Worm (Caenorhabditis elegans) whole organism, L3 larva: ENCODE data around the gene C34D4.10.

Experiments
- ama-1 ChIP-seq: fragments of 150-350 bp; optimal IDR thresholded peaks from 2 replicates; lab custom pipeline; 2018
- ceh-28 ChIP-seq: fragments of 150-350 bp; optimal IDR thresholded peaks from 2 replicates; lab custom pipeline; 2014; ENCODE audit warnings: missing biosample characterization, missing genetic modification reagents, missing genetic modification characterization
- ceh-9 ChIP-seq: sonication (generic microtip); optimal IDR thresholded peaks from 2 replicates; lab custom pipeline; 2018; ENCODE audit warnings: missing biosample characterization, missing genetic modification characterization
- egl-27 ChIP-seq: sonication (generic microtip); optimal IDR thresholded peaks from 4 replicates; lab custom pipeline; 2017; ENCODE audit warnings: missing biosample characterization, missing genetic modification reagents, missing genetic modification characterization
- egl-5 ChIP-seq: fragments of 150-350 bp; optimal IDR thresholded peaks from 2 replicates; lab custom pipeline; 2017; ENCODE audit warnings: missing biosample characterization, missing genetic modification reagents, missing genetic modification characterization, inconsistent platforms
- elt-1 ChIP-seq: fragments of 150-350 bp; optimal IDR thresholded peaks from 2 replicates; lab custom pipeline; 2014; ENCODE audit warnings: missing biosample characterization, missing genetic modification characterization
- elt-2 ChIP-seq: sonication (generic microtip); optimal IDR thresholded peaks from 2 replicates; lab custom pipeline; 2016; ENCODE audit warnings: missing genetic modification reagents, mild to moderate bottlenecking, missing genetic modification characterization, missing compliant biosample characterization
- elt-3 ChIP-seq, 3 experiments: fragments of 150-350 bp in 1 of 3; sonication (generic microtip) in 2 of 3; optimal IDR thresholded peaks; 2 replicates in 2 of 3; 4 replicates in 1 of 3; lab custom pipeline; 2014 to 2017; ENCODE audit warnings: missing biosample characterization in 3 of 3, missing genetic modification characterization in 3 of 3
- eor-1 ChIP-seq, 2 experiments: fragments of 150-350 bp; optimal IDR thresholded peaks; 2 replicates each; lab custom pipeline; 2014 to 2018; ENCODE audit warnings: missing biosample characterization in 2 of 2, missing genetic modification characterization in 2 of 2
- fkh-10 ChIP-seq: sonication (generic microtip); optimal IDR thresholded peaks from 2 replicates; lab custom pipeline; 2017; ENCODE audit warnings: missing biosample characterization, missing genetic modification reagents, missing genetic modification characterization
- hmg-11 ChIP-seq: sonication (generic microtip); optimal IDR thresholded peaks from 2 replicates; lab custom pipeline; 2016; ENCODE audit warnings: missing genetic modification characterization, missing compliant biosample characterization
- lin-15B ChIP-seq: fragments of 150-350 bp; optimal IDR thresholded peaks from 2 replicates; lab custom pipeline; 2014; ENCODE audit warnings: missing biosample characterization, missing genetic modification characterization
- lin-39 ChIP-seq: fragments of 150-350 bp; optimal IDR thresholded peaks from 2 replicates; lab custom pipeline; 2018; ENCODE audit warnings: missing biosample characterization, missing genetic modification reagents, missing genetic modification characterization
- mml-1 ChIP-seq: fragments of 150-350 bp; sonication (generic microtip); optimal IDR thresholded peaks from 3 replicates; lab custom pipeline; 2014; ENCODE audit warnings: missing biosample characterization, missing genetic modification characterization
- nfya-1 ChIP-seq: sonication (generic microtip); optimal IDR thresholded peaks from 2 replicates; lab custom pipeline; 2017; ENCODE audit warnings: missing genetic modification characterization, mild to moderate bottlenecking, missing compliant biosample characterization, antibody characterized with exemption, moderate library complexity; ENCODE audit not compliant: insufficient read depth
- nhr-12 ChIP-seq: fragments of 150-350 bp; optimal IDR thresholded peaks from 2 replicates; lab custom pipeline; 2014; ENCODE audit warnings: missing biosample characterization, missing genetic modification characterization
- nhr-23 ChIP-seq: fragments of 150-350 bp; optimal IDR thresholded peaks from 2 replicates; lab custom pipeline; 2014; ENCODE audit warnings: missing biosample characterization, missing genetic modification reagents, missing genetic modification characterization
- nhr-25 ChIP-seq: sonication (generic microtip); optimal IDR thresholded peaks from 2 replicates; lab custom pipeline; 2017; ENCODE audit warnings: missing biosample characterization, missing genetic modification characterization
- nhr-28 ChIP-seq: fragments of 150-350 bp; optimal IDR thresholded peaks from 2 replicates; lab custom pipeline; 2014; ENCODE audit warnings: missing biosample characterization, missing genetic modification characterization
- nhr-76 ChIP-seq: fragments of 150-350 bp; sonication (generic microtip); optimal IDR thresholded peaks from 5 replicates; lab custom pipeline; 2014; ENCODE audit warnings: missing biosample characterization, missing genetic modification characterization
- nhr-77 ChIP-seq: fragments of 150-350 bp; optimal IDR thresholded peaks from 2 replicates; lab custom pipeline; 2014; ENCODE audit warnings: missing biosample characterization, missing genetic modification characterization
- pha-4 ChIP-seq: fragments of 150-350 bp; optimal IDR thresholded peaks from 2 replicates; lab custom pipeline; 2014; ENCODE audit warnings: missing biosample characterization, missing genetic modification reagents, missing genetic modification characterization
- pqm-1 ChIP-seq: fragments of 150-350 bp; optimal IDR thresholded peaks from 2 replicates; lab custom pipeline; 2017; ENCODE audit warnings: missing biosample characterization, missing genetic modification characterization, inconsistent platforms
- sea-2 ChIP-seq: fragments of 150-350 bp; sonication (generic microtip); optimal IDR thresholded peaks from 4 replicates; lab custom pipeline; 2014; ENCODE audit warnings: missing biosample characterization, missing genetic modification reagents, missing genetic modification characterization
- skn-1 ChIP-seq: fragments of 150-350 bp; optimal IDR thresholded peaks from 2 replicates; lab custom pipeline; 2014; ENCODE audit warnings: missing biosample characterization, missing genetic modification characterization
- snpc-4 ChIP-seq: fragments of 150-350 bp; optimal IDR thresholded peaks from 2 replicates; lab custom pipeline; 2014; ENCODE audit warnings: missing biosample characterization, missing genetic modification characterization
- zag-1 ChIP-seq: fragments of 150-350 bp; optimal IDR thresholded peaks from 2 replicates; lab custom pipeline; 2014; ENCODE audit warnings: missing biosample characterization, missing genetic modification characterization
- ztf-11 ChIP-seq: fragments of 150-350 bp; optimal IDR thresholded peaks from 2 replicates; lab custom pipeline; 2014; ENCODE audit warnings: missing biosample characterization, missing genetic modification characterization
- ztf-4 ChIP-seq: fragments of 150-350 bp; optimal IDR thresholded peaks from 2 replicates; lab custom pipeline; 2014; ENCODE audit warnings: missing biosample characterization, missing genetic modification characterization

The C34D4.10 gene

DNA sequence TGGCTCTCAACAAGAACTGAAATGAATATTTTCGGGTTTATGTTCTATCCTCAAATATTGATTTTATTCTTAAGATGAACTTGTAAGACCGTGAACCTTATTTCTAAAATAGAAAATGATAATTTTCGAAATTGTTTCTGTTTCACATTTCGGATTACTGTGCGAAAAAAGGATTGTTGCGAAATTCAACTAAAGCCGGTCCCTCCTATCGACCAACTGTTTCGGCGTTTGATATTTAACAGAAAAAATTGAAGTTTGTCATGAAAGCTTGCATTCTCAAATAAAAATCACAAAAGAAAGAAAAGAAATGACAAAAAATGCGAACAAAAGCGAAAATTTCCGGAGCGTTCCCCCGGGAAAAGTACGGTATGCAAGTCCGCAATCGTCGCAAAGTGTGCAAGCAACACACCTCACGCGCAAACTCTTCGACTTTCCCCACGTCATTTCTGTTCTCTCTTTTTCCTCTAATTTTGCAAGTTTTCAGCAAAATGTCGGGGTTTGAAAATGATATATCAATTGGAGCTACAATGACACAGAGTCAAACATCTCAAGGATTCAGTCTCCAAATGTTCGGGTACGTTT, 27.9 kb upstream of the C34D4.10 start, which contains the start of gene C34D4.4:
Gene C34D4.4 (plus strand): TSS at position 342 of the 582 bp plus-strand sequence.
- TF ChIP-seq elt-3 (tag; optimal IDR thresholded peaks at IDR 0.05; lab: Kevin White, UChicago) (no peak), elt-1 (tag; lab: Kevin White, UChicago) (no peak), lin-39 (tag; lab: Kevin White, UChicago) (peak; percentile 14), nfya-1 (tag; lab: Kevin White, UChicago) (peak; percentile 75), hmg-11 (tag; lab: Kevin White, UChicago) (peak; percentile 23), nhr-77 (tag; lab: Kevin White, UChicago) (no peak), fkh-10 (GFP tag; lab: Kevin White, UChicago) (no peak), elt-2 (no peak), lin-15B (tag; lab: Kevin White, UChicago) (peak; percentile 48), nhr-25 (tag; lab: Kevin White, UChicago) (peak; percentile 16), ama-1 (peak; percentile 16), sea-2 (GFP tag; lab: Kevin White, UChicago) (no peak), nhr-23 (tag; lab: Kevin White, UChicago) (no peak), snpc-4 (tag; lab: Kevin White, UChicago) (peak; percentile 28), egl-5 (tag; lab: Kevin White, UChicago) (no peak), mml-1 (tag; lab: Kevin White, UChicago) (no peak), pha-4 (tag; lab: Kevin White, UChicago) (no peak), egl-27 (tag; lab: Kevin White, UChicago) (no peak)

DNA sequence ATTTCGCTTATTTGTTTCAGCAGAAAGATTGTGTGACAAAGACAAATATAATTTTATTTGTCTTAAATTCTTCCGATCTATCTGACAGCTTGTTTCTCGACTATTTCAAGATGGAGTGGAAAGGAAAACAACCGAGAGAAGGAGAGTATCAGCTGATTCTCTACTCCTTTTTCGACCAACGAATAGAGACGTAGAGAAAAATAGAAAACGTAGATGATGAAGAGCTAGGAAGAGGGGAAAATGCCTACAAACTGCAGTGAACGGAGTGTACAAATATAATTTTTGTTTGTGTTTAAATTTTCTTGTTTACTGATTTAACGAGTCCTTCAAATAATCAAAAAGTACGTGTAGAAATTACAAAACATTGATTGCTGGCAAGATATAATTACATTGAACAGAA, 26.5 kb upstream of the C34D4.10 start:
- TF ChIP-seq hmg-11 (tag; lab: Kevin White, UChicago) (peak; percentile 33), egl-27 (tag; lab: Kevin White, UChicago) (no peak), pha-4 (tag; lab: Kevin White, UChicago) (peak; percentile 90), mml-1 (tag; lab: Kevin White, UChicago) (no peak), lin-15B (tag; lab: Kevin White, UChicago) (peak; percentile 8), nfya-1 (tag; lab: Kevin White, UChicago) (peak; percentile 32), ceh-28 (tag; lab: Kevin White, UChicago) (no peak), zag-1 (tag; lab: Kevin White, UChicago) (no peak), elt-2 (peak; percentile 11), snpc-4 (tag; lab: Kevin White, UChicago) (peak; percentile 55), nhr-25 (tag; lab: Kevin White, UChicago) (no peak)
- TF ChIP-seq, all 47 proteins: peak for 6

DNA sequence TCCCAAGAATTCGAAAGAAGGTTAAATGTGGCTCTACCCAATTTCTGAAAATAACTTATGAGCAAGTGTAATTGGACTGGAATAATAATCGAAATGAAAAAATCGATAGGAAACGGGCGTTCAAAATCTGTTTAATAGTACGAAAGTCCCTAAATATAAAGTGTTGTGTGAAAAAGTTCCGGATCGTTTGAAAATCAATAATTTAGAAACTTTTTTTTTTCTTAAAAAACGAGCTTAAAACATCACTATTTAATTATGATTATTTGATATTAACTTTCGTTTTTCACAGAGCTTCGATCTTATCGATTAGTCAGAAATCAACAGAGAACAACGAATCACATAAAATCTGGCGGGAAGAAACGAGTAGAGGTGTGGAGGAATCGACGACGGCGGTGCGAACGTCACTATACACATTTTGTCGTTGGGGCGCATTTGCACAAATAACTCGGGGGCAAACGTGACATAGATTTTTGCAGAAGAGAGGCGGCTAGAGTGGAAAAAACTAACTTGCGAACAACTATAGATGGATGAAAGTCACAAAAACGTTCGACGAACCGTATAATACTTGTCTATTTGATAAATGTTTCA, 23.6 kb upstream of the C34D4.10 start, which contains the start of gene hecd-1:
Gene hecd-1 (minus strand): TSS at position 51 of the 588 bp plus-strand sequence.
- peak; percentile 30 for TF ChIP-seq lin-15B (tag; lab: Kevin White, UChicago)
- no peak for TF ChIP-seq fkh-10 (GFP tag; lab: Kevin White, UChicago)
- peak; percentile 7 for TF ChIP-seq nhr-25 (tag; lab: Kevin White, UChicago)
- TF ChIP-seq eor-1 (tag; optimal IDR thresholded peaks at IDR 0.05; lab: Kevin White, UChicago), result no peak

DNA sequence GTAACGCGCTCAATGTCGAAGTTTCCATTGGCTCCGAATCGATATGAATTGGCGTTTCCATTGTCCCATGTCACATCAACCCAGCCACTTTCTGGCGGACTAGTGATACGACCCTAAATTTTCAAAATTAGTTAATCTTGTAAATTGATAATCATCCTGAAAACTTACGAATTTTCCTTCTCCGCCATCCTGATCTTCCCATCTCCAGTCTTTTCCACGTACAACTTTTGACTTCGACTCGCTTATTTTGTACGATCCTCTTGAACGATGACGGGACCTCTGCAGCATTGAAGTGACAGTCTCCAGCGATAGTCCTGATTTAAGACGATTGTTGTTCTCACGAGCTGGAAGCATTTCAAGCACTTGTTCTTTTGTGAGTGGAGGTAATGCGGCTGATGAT, 17.9 kb upstream of the C34D4.10 start:
- TF ChIP-seq ceh-9 (tag; lab: Kevin White, UChicago), result no peak
- TF ChIP-seq, all 47 proteins: peak for 0

DNA sequence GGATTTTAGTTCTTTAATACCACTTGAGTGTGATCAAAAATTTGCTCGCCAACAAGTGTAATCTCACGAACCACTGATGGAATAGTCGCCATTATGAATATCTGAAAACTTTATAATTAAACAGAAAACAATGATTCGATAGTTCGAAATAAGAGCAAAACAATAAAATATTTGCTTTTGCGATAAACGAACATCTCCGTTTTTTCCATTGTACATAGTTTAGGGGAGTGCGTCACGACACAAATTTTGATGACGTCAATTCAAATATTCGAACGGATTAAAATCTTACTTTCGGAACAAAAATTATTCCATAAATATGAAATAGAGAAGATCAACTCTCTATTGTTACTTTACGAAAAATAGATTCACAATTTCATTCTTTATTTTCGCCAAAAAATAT, 12.8 kb upstream of the C34D4.10 start, which contains the start of gene mutd-1:
Gene mutd-1 (minus strand): TSS at position 101 of the 400 bp plus-strand sequence.
- TF ChIP-seq skn-1 (tag; lab: Kevin White, UChicago) (no peak), egl-27 (tag; lab: Kevin White, UChicago) (no peak), nhr-77 (tag; lab: Kevin White, UChicago) (no peak), elt-1 (tag; lab: Kevin White, UChicago) (no peak), nhr-12 (tag; lab: Kevin White, UChicago) (no peak), ztf-11 (no peak), nhr-28 (tag; lab: Kevin White, UChicago) (no peak), mml-1 (tag; lab: Kevin White, UChicago) (no peak), nhr-76 (tag; lab: Kevin White, UChicago) (no peak), sea-2 (GFP tag; lab: Kevin White, UChicago) (no peak)

DNA sequence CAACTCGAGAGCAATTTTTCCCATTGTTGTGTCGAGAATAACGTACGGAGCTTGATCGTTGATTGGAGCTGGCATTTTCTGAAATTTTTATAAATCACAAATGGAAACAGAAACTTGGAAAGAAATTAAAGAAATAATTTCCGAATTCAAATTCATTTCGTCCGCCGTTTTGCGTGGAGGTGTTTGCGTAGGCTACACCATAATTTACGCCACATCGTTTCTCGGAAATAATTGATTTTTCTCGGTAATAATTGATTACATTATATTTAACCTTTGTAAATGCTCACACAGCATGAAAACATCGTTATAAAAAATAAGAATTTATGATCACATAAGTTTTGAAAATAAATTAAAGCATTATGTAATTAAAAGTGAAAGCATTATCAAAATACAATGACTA, 11.9 kb upstream of the C34D4.10 start, which contains the start of gene cyn-12:
Gene cyn-12 (minus strand): TSS at position 78 of the 400 bp plus-strand sequence.
- TF ChIP-seq pqm-1 (tag; lab: Kevin White, UChicago) (peak; percentile 6), ztf-4 (tag; lab: Kevin White, UChicago) (no peak), hmg-11 (tag; lab: Kevin White, UChicago) (peak; percentile 40), nhr-23 (tag; lab: Kevin White, UChicago) (peak; percentile 36), ceh-28 (tag; lab: Kevin White, UChicago) (peak; percentile 66)
